Worm (Caenorhabditis elegans) whole organism, mixed stage, embryonic: ENCODE measurements around the gene dnj-3.

Experiments used
- ceh-39 ChIP-seq: fragments of 150-350 bp; optimal IDR thresholded peaks from 2 replicates; lab custom pipeline; 2014; ENCODE audit warnings: missing biosample characterization, missing genetic modification characterization
- ceh-83 ChIP-seq: fragments of 200-800 bp; sonication (Bioruptor generic); optimal IDR thresholded peaks from 2 replicates; lab custom pipeline; 2018; ENCODE audit warnings: mild to moderate bottlenecking, missing genetic modification characterization, missing compliant biosample characterization
- elt-1 ChIP-seq: sonication (generic microtip); optimal IDR thresholded peaks from 2 replicates; lab custom pipeline; 2017; ENCODE audit warnings: missing genetic modification characterization, mild to moderate bottlenecking, missing compliant biosample characterization, antibody characterized with exemption, moderate library complexity, borderline replicate concordance; ENCODE audit not compliant: insufficient read depth
- lin-13 ChIP-seq: fragments of 150-350 bp; optimal IDR thresholded peaks from 2 replicates; lab custom pipeline; 2014; ENCODE audit warnings: missing biosample characterization, missing genetic modification characterization
- lsy-2 ChIP-seq: fragments of 150-350 bp; optimal IDR thresholded peaks from 2 replicates; lab custom pipeline; 2014; ENCODE audit warnings: missing biosample characterization, missing genetic modification characterization
- mab-5 ChIP-seq: fragments of 150-350 bp; optimal IDR thresholded peaks from 2 replicates; lab custom pipeline; 2014; ENCODE audit warnings: missing biosample characterization, missing genetic modification characterization
- nhr-28 ChIP-seq: fragments of 150-350 bp; optimal IDR thresholded peaks from 2 replicates; lab custom pipeline; 2014; ENCODE audit warnings: missing biosample characterization, missing genetic modification characterization
- pha-4 ChIP-seq: fragments of 150-350 bp; optimal IDR thresholded peaks from 2 replicates; lab custom pipeline; 2018; ENCODE audit warnings: missing biosample characterization, missing genetic modification reagents, missing genetic modification characterization
- sem-2 ChIP-seq: fragments of 200-800 bp; sonication (Bioruptor generic); optimal IDR thresholded peaks from 2 replicates; lab custom pipeline; 2018; ENCODE audit warnings: mild to moderate bottlenecking, missing genetic modification characterization, missing compliant biosample characterization
- snpc-4 ChIP-seq: fragments of 150-350 bp; optimal IDR thresholded peaks from 2 replicates; lab custom pipeline; 2014; ENCODE audit warnings: missing biosample characterization, missing genetic modification characterization
- unc-62 ChIP-seq: fragments of 150-350 bp; optimal IDR thresholded peaks from 2 replicates; lab custom pipeline; 2014; ENCODE audit warnings: missing biosample characterization, missing genetic modification reagents, missing genetic modification characterization
- ztf-11 ChIP-seq: fragments of 150-350 bp; optimal IDR thresholded peaks from 2 replicates; lab custom pipeline; 2014; ENCODE audit warnings: missing biosample characterization, missing genetic modification characterization

- TF ChIP-seq lsy-2: no peak
- no peak for TF ChIP-seq unc-62
- no peak for TF ChIP-seq ceh-83 (GFP tag; lab: Kevin White, UChicago)
- TF ChIP-seq ceh-39 (tag; lab: Kevin White, UChicago): no peak
- TF ChIP-seq nhr-28 (tag; lab: Kevin White, UChicago): no peak
- no peak for TF ChIP-seq snpc-4 (tag; lab: Kevin White, UChicago)
- no peak for TF ChIP-seq lin-13 (tag; lab: Kevin White, UChicago)
- TF ChIP-seq ztf-11 (tag; lab: Kevin White, UChicago): no peak
- no peak for TF ChIP-seq sem-2 (GFP tag; lab: Kevin White, UChicago)
- no peak for TF ChIP-seq elt-1 (tag; lab: Kevin White, UChicago)
- TF ChIP-seq pha-4 (tag; lab: Kevin White, UChicago): no peak
- TF ChIP-seq mab-5 (tag; lab: Kevin White, UChicago): no peak
Measured at ce11 chrV:15054733-15055132, 13.7 kb upstream of the dnj-3 start.
